Fruit fly (Drosophila melanogaster) whole organism, adult: ENCODE data around the gene Veneno.
A peak's percentile ranks its signal among the peaks of the same experiment; 100 is the strongest.

ENCODE experiments used
- CG11617 ChIP-seq: fragments of 200-800 bp; sonication (Bioruptor generic); optimal IDR thresholded peaks from 2 replicates; lab custom pipeline; 2017; ENCODE audit warnings: mild to moderate bottlenecking, missing biosample characterization, missing genetic modification reagents, missing genetic modification characterization
- CG12768 ChIP-seq: fragments of 200-800 bp; sonication (Bioruptor generic); optimal IDR thresholded peaks from 2 replicates; lab custom pipeline; 2017; ENCODE audit warnings: missing biosample characterization, missing genetic modification characterization, mild to moderate bottlenecking, moderate library complexity, missing genetic modification reagents
- CG14711 ChIP-seq: fragments of 200-800 bp; sonication (Bioruptor generic); optimal IDR thresholded peaks from 2 replicates; lab custom pipeline; 2018; ENCODE audit warnings: missing biosample characterization, mild to moderate bottlenecking, missing genetic modification characterization, moderate library complexity
- CG33017 ChIP-seq: fragments of 200-800 bp; sonication (Bioruptor generic); optimal IDR thresholded peaks from 2 replicates; lab custom pipeline; 2018; ENCODE audit warnings: missing biosample characterization, mild to moderate bottlenecking, missing genetic modification characterization, moderate library complexity
- CG5204 ChIP-seq: fragments of 200-800 bp; sonication (Bioruptor generic); optimal IDR thresholded peaks from 2 replicates; lab custom pipeline; 2016; ENCODE audit warnings: missing biosample characterization, missing genetic modification characterization
- CG7045 ChIP-seq: fragments of 200-800 bp; sonication (Bioruptor generic); optimal IDR thresholded peaks from 2 replicates; lab custom pipeline; 2017; ENCODE audit warnings: missing biosample characterization, mild to moderate bottlenecking, missing genetic modification characterization
- CG7101 ChIP-seq: fragments of 200-800 bp; sonication (Bioruptor generic); optimal IDR thresholded peaks from 2 replicates; lab custom pipeline; 2018; ENCODE audit warnings: missing biosample characterization, mild to moderate bottlenecking, missing genetic modification characterization, moderate library complexity
- bab1 ChIP-seq: fragments of 200-800 bp; sonication (Bioruptor generic); optimal IDR thresholded peaks from 3 replicates; lab custom pipeline; 2019; ENCODE audit warnings: missing biosample characterization, mild to moderate bottlenecking, missing genetic modification characterization, moderate library complexity
- cnc ChIP-seq, 2 experiments: fragments of >200 bp; optimal IDR thresholded peaks; 2 replicates each; lab custom pipeline; 2017
- kay ChIP-seq: fragments of 200-800 bp; sonication (Bioruptor generic); peaks from one replicate; lab custom pipeline; 2016; ENCODE audit warnings: missing biosample characterization, missing genetic modification characterization, borderline replicate concordance
- ovo ChIP-seq: fragments of 200-800 bp; sonication (Bioruptor generic); optimal IDR thresholded peaks from 2 replicates; lab custom pipeline; 2016; ENCODE audit warnings: missing biosample characterization, missing genetic modification characterization
- toe ChIP-seq: fragments of 200-800 bp; sonication (Bioruptor generic); optimal IDR thresholded peaks from 2 replicates; lab custom pipeline; 2016; ENCODE audit warnings: missing biosample characterization, missing genetic modification characterization

dm6 chr3R:8355579-8355978, 6.8 kb downstream of the Veneno start:
- no peak for TF ChIP-seq CG33017 (tag; lab: Kevin White, UChicago)
- TF ChIP-seq toe (GFP tag; lab: Kevin White, UChicago) = no peak
- no peak for TF ChIP-seq kay
- peak; percentile 37 for TF ChIP-seq CG14711 (tag; lab: Kevin White, UChicago)
- no peak for TF ChIP-seq CG12768 (GFP tag; lab: Kevin White, UChicago)
- peak; percentile 0 for TF ChIP-seq CG7101 (tag; lab: Kevin White, UChicago)
- peak; percentile 5 for TF ChIP-seq CG5204
- no peak for TF ChIP-seq ovo (GFP tag; lab: Kevin White, UChicago)
- no peak for TF ChIP-seq cnc (optimal IDR thresholded peaks at IDR 0.05; lab: Kevin White, UChicago)
- peak; percentile 18 for TF ChIP-seq bab1 (GFP tag; lab: Kevin White, UChicago)
- no peak for TF ChIP-seq CG11617 (GFP tag; lab: Kevin White, UChicago)
- TF ChIP-seq CG7045 (GFP tag; lab: Kevin White, UChicago) = no peak
